Fruit fly (Drosophila melanogaster) whole organism: Measurements from ENCODE around the gene rost.

Experiments
- CG8478 ChIP-seq: fragments of >200 bp; optimal IDR thresholded peaks from 2 replicates; lab custom pipeline; 2018; ENCODE audit warnings: inconsistent platforms
- Dll ChIP-seq: fragments of >200 bp; optimal IDR thresholded peaks from 2 replicates; lab custom pipeline; 2017
- EcR ChIP-seq, 2 experiments: fragments of >200 bp; optimal IDR thresholded peaks; 2 replicates each; lab custom pipeline; 2017; ENCODE audit warnings: missing biosample characterization in 2 of 2, missing genetic modification characterization in 2 of 2, missing genetic modification reagents in 2 of 2
- pan ChIP-seq: fragments of >200 bp; optimal IDR thresholded peaks from 2 replicates; lab custom pipeline; 2017
- psq ChIP-seq: fragments of >200 bp; optimal IDR thresholded peaks from 2 replicates; lab custom pipeline; 2017
- usp ChIP-seq: fragments of >200 bp; optimal IDR thresholded peaks from 2 replicates; lab custom pipeline; 2017; ENCODE audit warnings: missing biosample characterization, missing genetic modification characterization, mixed read lengths

- no peak for TF ChIP-seq pan (lab: Kevin White, UChicago)
- no peak for TF ChIP-seq CG8478 (lab: Kevin White, UChicago)
- no peak for TF ChIP-seq usp (GFP tag; lab: Kevin White, UChicago)
- TF ChIP-seq psq (lab: Kevin White, UChicago) = no peak
- no peak for TF ChIP-seq Dll (lab: Kevin White, UChicago)
- no peak for TF ChIP-seq EcR (GFP tag; optimal IDR thresholded peaks at IDR 0.05; lab: Kevin White, UChicago)
These were observed 1.9 kb downstream of the rost start for dm6 chr2L:8987251-8987937.
